Fruit fly (Drosophila melanogaster) whole organism, embryonic: ENCODE data around the gene Ir93a.

ENCODE experiments used
- CG11398 ChIP-seq: fragments of 200-800 bp; sonication (Bioruptor generic); optimal IDR thresholded peaks from 2 replicates; lab custom pipeline; 2016; ENCODE audit warnings: missing biosample characterization, missing genetic modification characterization
- CG11456 ChIP-seq: fragments of 200-800 bp; sonication (Bioruptor generic); IDR thresholded peaks from 3 replicates; pipeline ENCODE4 v1.3.6; 2022; ENCODE audit warnings: missing biosample characterization, missing genetic modification characterization
- CG12104 ChIP-seq: fragments of 200-800 bp; sonication (Bioruptor generic); optimal IDR thresholded peaks from 3 replicates; lab custom pipeline; 2016; ENCODE audit warnings: missing biosample characterization, missing genetic modification characterization
- CG12155 ChIP-seq: fragments of 200-800 bp; sonication (Bioruptor generic); optimal IDR thresholded peaks from 3 replicates; lab custom pipeline; 2016; ENCODE audit warnings: missing biosample characterization, missing genetic modification characterization
- CG12769 ChIP-seq: fragments of 200-800 bp; sonication (Bioruptor generic); optimal IDR thresholded peaks from 2 replicates; lab custom pipeline; 2019; ENCODE audit warnings: missing biosample characterization, mild to moderate bottlenecking, missing genetic modification characterization, moderate library complexity
- CG15011 ChIP-seq: fragments of 200-800 bp; sonication (Bioruptor generic); optimal IDR thresholded peaks from 3 replicates; lab custom pipeline; 2018; ENCODE audit warnings: missing biosample characterization, mild to moderate bottlenecking, missing genetic modification characterization
- CG1529 ChIP-seq: fragments of 200-800 bp; sonication (Bioruptor generic); optimal IDR thresholded peaks from 3 replicates; lab custom pipeline; 2018; ENCODE audit warnings: missing biosample characterization, missing genetic modification characterization
- CG1602 ChIP-seq: fragments of 200-800 bp; sonication (Bioruptor generic); optimal IDR thresholded peaks from 3 replicates; lab custom pipeline; 2016; ENCODE audit warnings: missing biosample characterization, missing genetic modification characterization
- CG1603 ChIP-seq: fragments of 200-800 bp; sonication (Bioruptor generic); optimal IDR thresholded peaks from 2 replicates; lab custom pipeline; 2019; ENCODE audit warnings: missing biosample characterization, mild to moderate bottlenecking, missing genetic modification characterization, moderate library complexity
- CG17186 ChIP-seq: fragments of 200-800 bp; sonication (Bioruptor generic); optimal IDR thresholded peaks from 3 replicates; lab custom pipeline; 2017; ENCODE audit warnings: missing biosample characterization, missing genetic modification reagents, missing genetic modification characterization
- CG17568 ChIP-seq: fragments of 200-800 bp; sonication (Bioruptor generic); optimal IDR thresholded peaks from 2 replicates; lab custom pipeline; 2018; ENCODE audit warnings: missing biosample characterization, mild to moderate bottlenecking, missing genetic modification characterization, moderate library complexity
- CG17829 ChIP-seq: fragments of 200-800 bp; optimal IDR thresholded peaks from 2 replicates; lab custom pipeline; 2019; ENCODE audit warnings: missing biosample characterization, mild to moderate bottlenecking, missing genetic modification characterization, moderate library complexity
- CG2120 ChIP-seq: fragments of 200-800 bp; sonication (Bioruptor generic); optimal IDR thresholded peaks from 3 replicates; lab custom pipeline; 2016; ENCODE audit warnings: missing biosample characterization, missing genetic modification characterization
- CG2712 ChIP-seq: fragments of 200-800 bp; optimal IDR thresholded peaks from 3 replicates; lab custom pipeline; 2019; ENCODE audit warnings: missing biosample characterization, mild to moderate bottlenecking, missing genetic modification characterization, moderate library complexity
- CG2889 ChIP-seq: fragments of 200-800 bp; sonication (Bioruptor generic); IDR thresholded peaks from 3 replicates; pipeline ENCODE4 v1.3.6; 2022; ENCODE audit warnings: missing biosample characterization, missing genetic modification characterization
- CG31441 ChIP-seq: fragments of 200-800 bp; sonication (Bioruptor generic); IDR thresholded peaks from 2 replicates; pipeline ENCODE4 v1.3.6; 2022; ENCODE audit warnings: missing biosample characterization, missing genetic modification characterization
- CG34224 ChIP-seq: fragments of 200-800 bp; sonication (Bioruptor generic); IDR thresholded peaks from 3 replicates; pipeline ENCODE4 v1.3.6; 2022; ENCODE audit warnings: missing biosample characterization, missing genetic modification characterization; ENCODE audit not compliant: partially characterized antibody
- CG43689 ChIP-seq: fragments of 200-800 bp; sonication (Bioruptor generic); IDR thresholded peaks from 2 replicates; pipeline ENCODE4 v1.3.6; 2022; ENCODE audit warnings: missing biosample characterization, missing genetic modification characterization
- CG4730 ChIP-seq: fragments of 200-800 bp; sonication (Bioruptor generic); IDR thresholded peaks from 2 replicates; pipeline ENCODE4 v1.3.6; 2022; ENCODE audit warnings: missing biosample characterization, missing genetic modification characterization
- CG5180 ChIP-seq: fragments of 200-800 bp; sonication (Bioruptor generic); optimal IDR thresholded peaks from 3 replicates; lab custom pipeline; 2017; ENCODE audit warnings: missing biosample characterization, missing genetic modification characterization, mild to moderate bottlenecking, moderate library complexity, missing genetic modification reagents
- CG5953 ChIP-seq: fragments of 200-800 bp; sonication (Bioruptor generic); IDR thresholded peaks from 2 replicates; pipeline ENCODE4 v1.3.6; 2022; ENCODE audit warnings: missing biosample characterization, missing genetic modification characterization
- CG6175 ChIP-seq: fragments of 200-800 bp; sonication (Bioruptor generic); IDR thresholded peaks from 3 replicates; pipeline ENCODE4 v1.3.6; 2022; ENCODE audit warnings: missing biosample characterization, missing genetic modification characterization
- CG7745 ChIP-seq: fragments of 200-800 bp; sonication (Bioruptor generic); optimal IDR thresholded peaks from 2 replicates; lab custom pipeline; 2018; ENCODE audit warnings: missing biosample characterization, mild to moderate bottlenecking, missing genetic modification characterization, moderate library complexity
- CG8290 ChIP-seq, 3 experiments: fragments of 200-800 bp; sonication (Bioruptor generic); optimal IDR thresholded peaks; 2 replicates each; lab custom pipeline; 2016 to 2019; ENCODE audit warnings: missing biosample characterization in 3 of 3, missing genetic modification characterization in 3 of 3, mild to moderate bottlenecking in 2 of 3, moderate library complexity in 1 of 3
- CHES-1-like ChIP-seq: fragments of 200-800 bp; sonication (Bioruptor generic); optimal IDR thresholded peaks from 2 replicates; lab custom pipeline; 2016; ENCODE audit warnings: missing biosample characterization, missing genetic modification characterization
- Chrac-16 ChIP-seq: fragments of 200-800 bp; sonication (Bioruptor generic); optimal IDR thresholded peaks from 3 replicates; lab custom pipeline; 2016; ENCODE audit warnings: missing biosample characterization, missing genetic modification characterization
- E2f1 ChIP-seq: fragments of 200-800 bp; sonication (Bioruptor generic); IDR thresholded peaks from 2 replicates; pipeline ENCODE4 v1.3.6; 2022; ENCODE audit warnings: missing biosample characterization, missing genetic modification characterization
- ERR ChIP-seq: fragments of 200-800 bp; sonication (Bioruptor generic); optimal IDR thresholded peaks from 2 replicates; lab custom pipeline; 2016; ENCODE audit warnings: missing biosample characterization, missing genetic modification characterization
- Elba2 ChIP-seq: fragments of 200-800 bp; sonication (Bioruptor generic); optimal IDR thresholded peaks from 3 replicates; lab custom pipeline; 2016; ENCODE audit warnings: missing biosample characterization, missing genetic modification characterization
- HHEX ChIP-seq: fragments of 200-800 bp; sonication (Bioruptor generic); optimal IDR thresholded peaks from 3 replicates; lab custom pipeline; 2017; ENCODE audit warnings: missing biosample characterization, mild to moderate bottlenecking, missing genetic modification characterization, missing genetic modification reagents
- HLH4C ChIP-seq: fragments of 200-800 bp; sonication (Bioruptor generic); IDR thresholded peaks from 3 replicates; pipeline ENCODE4 v1.3.6; 2022; ENCODE audit warnings: missing biosample characterization, missing genetic modification characterization; ENCODE audit not compliant: partially characterized antibody
- HLH54F ChIP-seq: fragments of 200-800 bp; sonication (Bioruptor generic); optimal IDR thresholded peaks from 3 replicates; lab custom pipeline; 2016; ENCODE audit warnings: missing biosample characterization, missing genetic modification characterization
- Lhr ChIP-seq: fragments of 200-800 bp; sonication (Bioruptor generic); optimal IDR thresholded peaks from 3 replicates; lab custom pipeline; 2017; ENCODE audit warnings: mild to moderate bottlenecking, missing biosample characterization, missing genetic modification reagents, missing genetic modification characterization
- Lpt ChIP-seq: fragments of >200 bp; optimal IDR thresholded peaks from 2 replicates; lab custom pipeline; 2018; ENCODE audit warnings: missing biosample characterization, missing genetic modification characterization
- NK7.1 ChIP-seq: fragments of 200-800 bp; sonication (Bioruptor generic); optimal IDR thresholded peaks from 3 replicates; lab custom pipeline; 2016; ENCODE audit warnings: missing biosample characterization, missing genetic modification characterization
- Oli ChIP-seq: fragments of 200-800 bp; sonication (Bioruptor generic); optimal IDR thresholded peaks from 2 replicates; lab custom pipeline; 2018; ENCODE audit warnings: missing biosample characterization, mild to moderate bottlenecking, missing genetic modification characterization, moderate library complexity
- PHDP ChIP-seq: fragments of 200-800 bp; sonication (Bioruptor generic); optimal IDR thresholded peaks from 3 replicates; lab custom pipeline; 2018; ENCODE audit warnings: missing biosample characterization, mild to moderate bottlenecking, missing genetic modification characterization, moderate library complexity
- Sox100B ChIP-seq: fragments of 200-800 bp; sonication (Bioruptor generic); optimal IDR thresholded peaks from 3 replicates; lab custom pipeline; 2018; ENCODE audit warnings: missing biosample characterization, mild to moderate bottlenecking, missing genetic modification characterization
- Sry-δ ChIP-seq: fragments of 200-800 bp; sonication (Bioruptor generic); optimal IDR thresholded peaks from 2 replicates; lab custom pipeline; 2016; ENCODE audit warnings: missing biosample characterization, missing genetic modification characterization
- bbx ChIP-seq: fragments of 200-800 bp; sonication (Bioruptor generic); IDR thresholded peaks from 2 replicates; pipeline ENCODE4 v1.3.6; 2022; ENCODE audit warnings: missing biosample characterization, missing genetic modification characterization; ENCODE audit not compliant: partially characterized antibody
- corto ChIP-seq: fragments of 200-800 bp; sonication (Bioruptor generic); optimal IDR thresholded peaks from 2 replicates; lab custom pipeline; 2016; ENCODE audit warnings: missing biosample characterization, mild to moderate bottlenecking, missing genetic modification characterization, moderate library complexity
- dimm ChIP-seq: fragments of 200-800 bp; sonication (Bioruptor generic); IDR thresholded peaks from 2 replicates; pipeline ENCODE4 v1.3.6; 2022; ENCODE audit warnings: missing biosample characterization, missing genetic modification characterization
- disco-r ChIP-seq: fragments of 200-800 bp; sonication (Bioruptor generic); optimal IDR thresholded peaks from 2 replicates; lab custom pipeline; 2016; ENCODE audit warnings: missing biosample characterization, missing genetic modification characterization
- emc ChIP-seq: fragments of 200-800 bp; sonication (Bioruptor generic); optimal IDR thresholded peaks from 2 replicates; lab custom pipeline; 2016; ENCODE audit warnings: missing biosample characterization, missing genetic modification characterization
- en ChIP-seq: fragments of 200-800 bp; sonication (Bioruptor generic); optimal IDR thresholded peaks from 2 replicates; lab custom pipeline; 2016; ENCODE audit warnings: missing biosample characterization, missing genetic modification characterization
- eve ChIP-seq, 2 experiments: fragments of >200 bp; optimal IDR thresholded peaks; 2 replicates each; lab custom pipeline; 2017; ENCODE audit warnings: missing biosample characterization in 2 of 2, missing genetic modification characterization in 2 of 2
- gcm ChIP-seq: fragments of 200-800 bp; sonication (Bioruptor generic); optimal IDR thresholded peaks from 2 replicates; lab custom pipeline; 2019; ENCODE audit warnings: missing biosample characterization, mild to moderate bottlenecking, missing genetic modification characterization, moderate library complexity
- gt ChIP-seq: fragments of 200-800 bp; sonication (Bioruptor generic); IDR thresholded peaks from 2 replicates; pipeline ENCODE4 v1.3.6; 2022; ENCODE audit warnings: missing biosample characterization, missing genetic modification characterization
- kah ChIP-seq: fragments of 200-800 bp; sonication (Bioruptor generic); optimal IDR thresholded peaks from 2 replicates; lab custom pipeline; 2018; ENCODE audit warnings: missing biosample characterization, mild to moderate bottlenecking, missing genetic modification characterization
- pum ChIP-seq: fragments of 200-800 bp; sonication (Bioruptor generic); optimal IDR thresholded peaks from 2 replicates; lab custom pipeline; 2016; ENCODE audit warnings: missing biosample characterization, missing genetic modification characterization
- rib ChIP-seq: fragments of 200-800 bp; sonication (Bioruptor generic); IDR thresholded peaks from 2 replicates; pipeline ENCODE4 v1.3.6; 2022; ENCODE audit warnings: missing biosample characterization, missing genetic modification characterization

The Ir93a gene

DNA sequence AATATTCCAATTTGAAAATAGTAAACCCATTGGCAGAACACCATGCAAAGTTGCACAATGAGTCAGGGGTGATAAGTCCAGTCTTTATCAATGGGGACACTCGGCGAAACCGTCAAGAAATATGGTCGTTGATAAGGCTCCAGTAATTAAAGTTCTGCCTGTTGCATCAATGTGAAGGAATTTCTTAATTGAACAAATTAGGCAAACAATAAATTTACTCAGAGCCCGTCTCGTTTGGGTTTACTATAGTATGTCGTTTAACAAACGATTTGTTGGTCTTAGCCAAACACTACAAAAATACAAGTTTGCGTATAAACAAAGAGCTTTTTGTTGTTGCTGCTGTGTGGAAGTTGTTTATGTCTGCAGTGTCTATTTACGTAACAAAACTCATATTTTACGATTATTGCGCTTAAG is 25.0 kb downstream of the Ir93a start (continued):
- no peak for TF ChIP-seq CG17829 (tag; lab: Kevin White, UChicago)
- no peak for TF ChIP-seq HLH54F (GFP tag; lab: Kevin White, UChicago)
- no peak for TF ChIP-seq corto (GFP tag; lab: Kevin White, UChicago)
- TF ChIP-seq pum (GFP tag; lab: Kevin White, UChicago): no peak
- TF ChIP-seq NK7.1: peak; percentile 29
- no peak for TF ChIP-seq CG1602 (GFP tag; lab: Kevin White, UChicago)
- no peak for TF ChIP-seq Lpt (GFP tag; lab: Kevin White, UChicago)
- TF ChIP-seq CG11456 (GFP tag; lab: Robert Waterston, UW): 0 out of 3 replicates have a peak, but pooled peaks have one; percentile 67
- TF ChIP-seq bbx: no peak
- TF ChIP-seq Sox100B (GFP tag; lab: Kevin White, UChicago): peak; percentile 46
- TF ChIP-seq CG31441: no peak
- no peak for TF ChIP-seq Sry-δ (GFP tag; lab: Kevin White, UChicago)
- TF ChIP-seq CG1529 (GFP tag; lab: Kevin White, UChicago): no peak
- TF ChIP-seq E2f1 (GFP tag; lab: Robert Waterston, UW): no peak; the same call in 1 of the 2 replicates
- peak; percentile 83 for TF ChIP-seq CG12769
- TF ChIP-seq CG43689 (GFP tag; lab: Robert Waterston, UW): no peak
- TF ChIP-seq ERR (GFP tag; lab: Kevin White, UChicago): no peak
- TF ChIP-seq CG5180 (GFP tag; lab: Kevin White, UChicago): peak; percentile 33
- TF ChIP-seq CG17568 (GFP tag; lab: Kevin White, UChicago): peak; percentile 85
- TF ChIP-seq CG12104 (GFP tag; lab: Kevin White, UChicago): peak; percentile 19
- peak; percentile 46 for TF ChIP-seq CG11398 (GFP tag; lab: Kevin White, UChicago)
- TF ChIP-seq gcm (GFP tag; lab: Kevin White, UChicago): no peak
- TF ChIP-seq CG8290 (GFP tag; optimal IDR thresholded peaks at IDR 0.05; lab: Kevin White, UChicago): no peak
- TF ChIP-seq CG8290 (tag; optimal IDR thresholded peaks at IDR 0.05; lab: Kevin White, UChicago): peak in 1 of 2 experiments; percentile 91
- TF ChIP-seq CG1603 (tag; lab: Kevin White, UChicago): peak; percentile 66
- peak; percentile 44 for TF ChIP-seq Oli (tag; lab: Kevin White, UChicago)
- peak in 1 of 2 experiments; percentile 4 for TF ChIP-seq eve (GFP tag; optimal IDR thresholded peaks at IDR 0.05; lab: Kevin White, UChicago)
- TF ChIP-seq HLH4C (GFP tag; lab: Robert Waterston, UW): no peak
- no peak for TF ChIP-seq CG4730 (GFP tag; lab: Robert Waterston, UW)
- no peak for TF ChIP-seq Chrac-16 (GFP tag; lab: Kevin White, UChicago)
- TF ChIP-seq emc (GFP tag; lab: Kevin White, UChicago): peak; percentile 9
- no peak for TF ChIP-seq CG5953 (GFP tag; lab: Robert Waterston, UW)
- TF ChIP-seq kah (GFP tag; lab: Kevin White, UChicago): peak; percentile 21
- TF ChIP-seq CG15011 (GFP tag; lab: Kevin White, UChicago): peak; percentile 66
- TF ChIP-seq gt: no peak
- TF ChIP-seq CG12155: no peak
- TF ChIP-seq CG34224 (GFP tag; lab: Robert Waterston, UW): no peak
- peak; percentile 63 for TF ChIP-seq HHEX
- TF ChIP-seq Lhr (GFP tag; lab: Kevin White, UChicago): no peak
- no peak for TF ChIP-seq CG2712
- 0 out of 3 replicates have a peak, but pooled peaks have one; percentile 32 for TF ChIP-seq CG6175 (GFP tag; lab: Robert Waterston, UW)
- TF ChIP-seq rib (GFP tag; lab: Robert Waterston, UW): no peak
- TF ChIP-seq Elba2: no peak
- TF ChIP-seq dimm: no peak
- peak; percentile 32 for TF ChIP-seq CG2120 (GFP tag; lab: Kevin White, UChicago)
- TF ChIP-seq disco-r (GFP tag; lab: Kevin White, UChicago): no peak
- no peak for TF ChIP-seq en (GFP tag; lab: Kevin White, UChicago)
- no peak for TF ChIP-seq CG17186 (GFP tag; lab: Kevin White, UChicago)
- TF ChIP-seq CG7745 (tag; lab: Kevin White, UChicago): no peak
- TF ChIP-seq CHES-1-like (GFP tag; lab: Kevin White, UChicago): peak; percentile 8
- TF ChIP-seq CG2889 (GFP tag; lab: Robert Waterston, UW): no peak
- peak; percentile 77 for TF ChIP-seq PHDP (tag; lab: Kevin White, UChicago)
